Worm (Caenorhabditis elegans): ENCODE results near the gene Y67A10A.2.

DNA sequence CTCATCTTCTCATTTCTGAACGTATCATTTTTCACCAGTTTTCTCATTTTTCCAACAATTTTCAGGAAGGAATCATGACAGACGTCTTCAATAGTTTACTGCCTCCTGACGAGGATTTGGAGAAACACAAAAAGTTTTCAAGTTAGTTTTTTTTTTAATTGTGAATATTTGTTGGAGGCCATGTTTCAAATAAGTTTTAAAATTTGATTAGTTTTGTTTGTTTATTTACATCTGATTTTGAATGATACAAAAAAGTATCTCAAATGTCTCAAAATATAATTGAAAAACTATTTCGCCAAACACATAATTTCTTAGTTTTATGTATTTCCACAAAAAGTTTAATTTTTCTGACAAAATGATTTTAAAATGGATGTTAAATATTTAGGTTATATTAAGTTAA lies 23.3 kb downstream of the Y67A10A.2 start, which contains the start of gene ssu-2:
- TF ChIP-seq flt-1 (GFP tag; IDR thresholded peaks at IDR 0.05) (no peak), ama-1 (optimal IDR thresholded peaks at IDR 0.05) (no peak), sea-1 (GFP tag; conservative IDR thresholded peaks at IDR 0.05) (no peak), tra-4 (tag; optimal IDR thresholded peaks at IDR 0.05) (no peak), pes-1 (GFP tag; IDR thresholded peaks at IDR 0.05) (no peak), tbx-37 (GFP tag; conservative IDR thresholded peaks at IDR 0.05) (no peak)

Data from whole organism, early embryonic.